Fruit fly (Drosophila melanogaster): ENCODE results near the gene b.

Gene b

dm6 chr2L:13837579-13837978 lies 16.5 kb downstream of the b start (continued):
- no peak for TF ChIP-seq CG7368 (GFP tag; optimal IDR thresholded peaks at IDR 0.05)
- no peak for TF ChIP-seq fkh (GFP tag; optimal IDR thresholded peaks at IDR 0.05)
- no peak for TF ChIP-seq net (GFP tag; optimal IDR thresholded peaks at IDR 0.05)
- TF ChIP-seq CG32006 (GFP tag; optimal IDR thresholded peaks at IDR 0.05), result no peak
- no peak for TF ChIP-seq Ets96B (tag; optimal IDR thresholded peaks at IDR 0.05)
- TF ChIP-seq salr (GFP tag; optimal IDR thresholded peaks at IDR 0.05), result no peak
- no peak for TF ChIP-seq CG8119 (GFP tag; IDR thresholded peaks at IDR 0.05)
- TF ChIP-seq Hr39 (GFP tag; optimal IDR thresholded peaks at IDR 0.05), result no peak
- TF ChIP-seq CG16779 (tag; optimal IDR thresholded peaks at IDR 0.05), result no peak
- no peak for TF ChIP-seq Met (GFP tag; optimal IDR thresholded peaks at IDR 0.05)
- TF ChIP-seq CG31627 (GFP tag; optimal IDR thresholded peaks at IDR 0.05), result no peak
- TF ChIP-seq Eip78C (GFP tag), result peak; percentile 79
- TF ChIP-seq dsx (GFP tag; optimal IDR thresholded peaks at IDR 0.05; ENCODE audit: poor library complexity, severe bottlenecking), result no peak
- TF ChIP-seq CG8319 (GFP tag; optimal IDR thresholded peaks at IDR 0.05), result no peak

dm6 chr2L:13838647-13839390 lies 17.8 kb downstream of the b start:
- no peak for TF ChIP-seq dac (GFP tag; optimal IDR thresholded peaks at IDR 0.05)
- no peak for TF ChIP-seq CG1621 (tag; optimal IDR thresholded peaks at IDR 0.05)
- TF ChIP-seq CG31627 (GFP tag; optimal IDR thresholded peaks at IDR 0.05), result peak; percentile 17
- no peak for TF ChIP-seq OdsH (GFP tag; optimal IDR thresholded peaks at IDR 0.05)
- TF ChIP-seq cyc (GFP tag; optimal IDR thresholded peaks at IDR 0.05), result no peak
- peak; percentile 3 for TF ChIP-seq vri (GFP tag; optimal IDR thresholded peaks at IDR 0.05)
- no peak for TF ChIP-seq net (GFP tag; optimal IDR thresholded peaks at IDR 0.05)
- peak; percentile 7 for TF ChIP-seq Eip93F (GFP tag; optimal IDR thresholded peaks at IDR 0.05)
- TF ChIP-seq CG6163 (GFP tag; IDR thresholded peaks at IDR 0.05), result no peak
- TF ChIP-seq Hr39 (GFP tag; optimal IDR thresholded peaks at IDR 0.05), result peak; percentile 3
- TF ChIP-seq CG8632 (GFP tag; optimal IDR thresholded peaks at IDR 0.05), result no peak
- TF ChIP-seq Ets96B (tag; optimal IDR thresholded peaks at IDR 0.05), result no peak
- no peak for TF ChIP-seq ss (GFP tag; optimal IDR thresholded peaks at IDR 0.05)
- no peak for TF ChIP-seq CG6808 (GFP tag; optimal IDR thresholded peaks at IDR 0.05)
- TF ChIP-seq lz (GFP tag; optimal IDR thresholded peaks at IDR 0.05), result peak; percentile 20
- no peak for TF ChIP-seq esn (GFP tag; optimal IDR thresholded peaks at IDR 0.05)
- 0 out of 2 replicates have a peak, but pooled peaks have one; percentile 18 for TF ChIP-seq CG15336 (GFP tag; IDR thresholded peaks at IDR 0.05)
- peak; percentile 68 for TF ChIP-seq Eip78C (GFP tag)
- peak; percentile 30 for TF ChIP-seq Met (GFP tag; optimal IDR thresholded peaks at IDR 0.05)
- peak; percentile 42 for TF ChIP-seq fkh (GFP tag; optimal IDR thresholded peaks at IDR 0.05)
- no peak for TF ChIP-seq CG3919 (GFP tag; optimal IDR thresholded peaks at IDR 0.05)
- TF ChIP-seq CG34406 (GFP tag; optimal IDR thresholded peaks at IDR 0.05), result no peak

DNA sequence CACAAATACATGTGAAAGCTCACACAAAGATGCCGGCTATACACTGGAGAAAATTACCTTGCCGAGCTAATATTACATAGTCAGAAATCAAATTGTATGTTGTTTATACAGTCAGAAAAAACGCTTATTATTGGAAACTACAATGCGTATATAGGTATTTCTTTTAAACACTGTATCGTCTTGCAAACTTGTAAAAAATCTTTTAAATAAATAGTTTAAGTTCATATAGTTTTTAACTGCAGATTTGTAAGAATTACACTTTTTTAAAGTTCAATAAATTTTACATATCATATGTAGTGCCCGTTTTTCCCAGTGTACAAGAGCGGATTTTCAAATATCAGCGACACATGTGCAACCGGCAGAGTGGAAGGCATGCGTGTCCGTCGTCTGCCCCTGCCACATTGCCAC lies 18.7 kb downstream of the b start:
- TF ChIP-seq cyc (GFP tag; optimal IDR thresholded peaks at IDR 0.05), result peak; percentile 91
- TF ChIP-seq CG1621 (tag; optimal IDR thresholded peaks at IDR 0.05), result peak; percentile 71
- TF ChIP-seq CG34406 (GFP tag; optimal IDR thresholded peaks at IDR 0.05), result peak; percentile 90
- TF ChIP-seq Eip78C (GFP tag), result peak; percentile 98
- TF ChIP-seq acj6 (GFP tag; optimal IDR thresholded peaks at IDR 0.05), result peak; percentile 92
- peak; percentile 87 for TF ChIP-seq CG11294 (GFP tag; IDR thresholded peaks at IDR 0.05)
- TF ChIP-seq Hr39 (GFP tag; optimal IDR thresholded peaks at IDR 0.05), result peak; percentile 94
- TF ChIP-seq Eip93F (GFP tag; optimal IDR thresholded peaks at IDR 0.05), result peak; percentile 74
- peak; percentile 82 for TF ChIP-seq CG10669 (GFP tag; optimal IDR thresholded peaks at IDR 0.05)
- peak; percentile 91 for TF ChIP-seq CG8632 (GFP tag; optimal IDR thresholded peaks at IDR 0.05)
- peak; percentile 15 to 92 for TF ChIP-seq salr (GFP tag; optimal IDR thresholded peaks at IDR 0.05)
- TF ChIP-seq Sox15 (GFP tag; optimal IDR thresholded peaks at IDR 0.05), result peak; percentile 82
- peak; percentile 88 for TF ChIP-seq CG11762 (GFP tag; optimal IDR thresholded peaks at IDR 0.05; ENCODE audit: insufficient read depth)
- peak; percentile 77 for TF ChIP-seq vri (GFP tag; optimal IDR thresholded peaks at IDR 0.05)
- no peak for TF ChIP-seq Hr38 (GFP tag; optimal IDR thresholded peaks at IDR 0.05)
- peak; percentile 94 for TF ChIP-seq lz (GFP tag; optimal IDR thresholded peaks at IDR 0.05)
- peak; percentile 93 for TF ChIP-seq svp (GFP tag)
- peak; percentile 95 for TF ChIP-seq Hr4 (GFP tag; optimal IDR thresholded peaks at IDR 0.05)
- TF ChIP-seq CG15336 (GFP tag; IDR thresholded peaks at IDR 0.05), result peak; percentile 94
- peak; percentile 86; the same call in 2 of the 3 replicates for TF ChIP-seq CG6163 (GFP tag; IDR thresholded peaks at IDR 0.05)
- peak; percentile 93 for TF ChIP-seq OdsH (GFP tag; optimal IDR thresholded peaks at IDR 0.05)
- TF ChIP-seq esn (GFP tag; optimal IDR thresholded peaks at IDR 0.05), result peak; percentile 97
- TF ChIP-seq CG8319 (GFP tag; optimal IDR thresholded peaks at IDR 0.05), result peak; percentile 77
- TF ChIP-seq CG4318 (GFP tag; optimal IDR thresholded peaks at IDR 0.05), result peak; percentile 90
- TF ChIP-seq CG3919 (GFP tag; optimal IDR thresholded peaks at IDR 0.05), result peak; percentile 92
- peak; percentile 61 for TF ChIP-seq CG6854 (GFP tag; optimal IDR thresholded peaks at IDR 0.05)
- peak; percentile 88 for TF ChIP-seq Ets21C (GFP tag; optimal IDR thresholded peaks at IDR 0.05)
- peak; percentile 72 for TF ChIP-seq CG7368 (GFP tag; optimal IDR thresholded peaks at IDR 0.05)
- TF ChIP-seq CG32006 (GFP tag; optimal IDR thresholded peaks at IDR 0.05), result peak; percentile 95
- TF ChIP-seq CG6276 (GFP tag; optimal IDR thresholded peaks at IDR 0.05), result peak; percentile 88
- peak; percentile 96 for TF ChIP-seq CG8119 (GFP tag; IDR thresholded peaks at IDR 0.05)
- peak; percentile 94 for TF ChIP-seq CG31627 (GFP tag; optimal IDR thresholded peaks at IDR 0.05)
- TF ChIP-seq fkh (GFP tag; optimal IDR thresholded peaks at IDR 0.05), result no peak
- TF ChIP-seq CG6808 (GFP tag; optimal IDR thresholded peaks at IDR 0.05), result peak; percentile 79
- no peak for TF ChIP-seq CG9139 (GFP tag; optimal IDR thresholded peaks at IDR 0.05)
